Worm (Caenorhabditis elegans): ENCODE data around the gene ZK856.14.

DNA sequence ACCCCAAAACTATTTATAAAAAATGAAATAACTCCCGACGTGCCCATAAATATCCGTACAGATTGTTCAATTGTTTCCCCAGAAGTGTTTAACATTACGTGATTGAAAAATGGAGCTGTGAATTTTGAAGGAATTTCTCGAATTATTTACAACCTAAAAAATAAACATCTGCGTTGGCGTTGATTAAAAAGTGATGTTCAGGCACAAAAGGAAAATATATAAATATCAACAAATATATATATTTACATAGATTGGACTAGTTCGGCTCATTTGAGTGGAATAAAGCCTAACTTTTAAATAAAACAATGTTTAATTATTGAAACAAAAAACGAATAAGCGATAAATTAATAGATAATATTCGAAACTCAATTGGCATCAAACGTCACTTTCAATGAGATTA, 43.6 kb downstream of the ZK856.14 start, which contains the start of gene sri-18:
- TF ChIP-seq ceh-13 (GFP tag; optimal IDR thresholded peaks at IDR 0.05) (no peak), scrt-1 (GFP tag; IDR thresholded peaks at IDR 0.05) (no peak), pes-1 (GFP tag; IDR thresholded peaks at IDR 0.05) (no peak), flt-1 (GFP tag; IDR thresholded peaks at IDR 0.05) (no peak), hnd-1 (tag; optimal IDR thresholded peaks at IDR 0.05) (no peak), ets-7 (tag; optimal IDR thresholded peaks at IDR 0.05) (no peak), ama-1 (optimal IDR thresholded peaks at IDR 0.05) (no peak), sea-1 (GFP tag; conservative IDR thresholded peaks at IDR 0.05) (no peak), tra-4 (tag; optimal IDR thresholded peaks at IDR 0.05) (no peak), tbx-11 (GFP tag; IDR thresholded peaks at IDR 0.05) (no peak), hmg-4 (GFP tag; optimal IDR thresholded peaks at IDR 0.05) (no peak), aly-1 (tag; optimal IDR thresholded peaks at IDR 0.05) (no peak)
